Fruit fly (Drosophila melanogaster) whole organism, embryonic: ENCODE results near the gene CG14342.

Experiments used
- ATbp ChIP-seq: fragments of 200-800 bp; sonication (Bioruptor generic); optimal IDR thresholded peaks from 2 replicates; lab custom pipeline; 2017; ENCODE audit warnings: missing biosample characterization, mild to moderate bottlenecking, missing genetic modification characterization, missing genetic modification reagents
- B-H1 ChIP-seq: fragments of 200-800 bp; sonication (Bioruptor generic); IDR thresholded peaks from 3 replicates; pipeline ENCODE4 v1.3.6; 2022; ENCODE audit warnings: missing biosample characterization, missing genetic modification characterization
- CG10959 ChIP-seq: fragments of 200-800 bp; sonication (Bioruptor generic); IDR thresholded peaks from 2 replicates; pipeline ENCODE4 v1.3.6; 2022; ENCODE audit warnings: missing biosample characterization, missing genetic modification characterization
- CG12769 ChIP-seq: fragments of 200-800 bp; sonication (Bioruptor generic); optimal IDR thresholded peaks from 2 replicates; lab custom pipeline; 2019; ENCODE audit warnings: missing biosample characterization, mild to moderate bottlenecking, missing genetic modification characterization, moderate library complexity
- CG14050 ChIP-seq: fragments of 200-800 bp; sonication (Bioruptor generic); IDR thresholded peaks from 3 replicates; pipeline ENCODE4 v1.3.6; 2022; ENCODE audit warnings: missing biosample characterization, missing genetic modification characterization
- CG16815 ChIP-seq: fragments of 200-800 bp; sonication (Bioruptor generic); optimal IDR thresholded peaks from 3 replicates; lab custom pipeline; 2017; ENCODE audit warnings: missing biosample characterization, mild to moderate bottlenecking, missing genetic modification characterization
- CG18764 ChIP-seq: fragments of 200-800 bp; sonication (Bioruptor generic); optimal IDR thresholded peaks from 3 replicates; lab custom pipeline; 2016; ENCODE audit warnings: missing biosample characterization, missing genetic modification characterization
- CG3281 ChIP-seq: fragments of 200-800 bp; sonication (Bioruptor generic); optimal IDR thresholded peaks from 3 replicates; lab custom pipeline; 2017; ENCODE audit warnings: missing biosample characterization, mild to moderate bottlenecking, missing genetic modification characterization
- CG3726 ChIP-seq: fragments of 200-800 bp; sonication (Bioruptor generic); IDR thresholded peaks from 3 replicates; pipeline ENCODE4, ENCODE4 v1.3.6; 2022; ENCODE audit warnings: missing biosample characterization, missing genetic modification characterization
- CG4282 ChIP-seq: fragments of 200-800 bp; sonication (Bioruptor generic); optimal IDR thresholded peaks from 2 replicates; lab custom pipeline; 2016; ENCODE audit warnings: missing biosample characterization, missing genetic modification characterization
- CG4360 ChIP-seq: fragments of 200-800 bp; sonication (Bioruptor generic); IDR thresholded peaks from 2 replicates; pipeline ENCODE4 v1.3.6; 2022; ENCODE audit warnings: missing biosample characterization, missing genetic modification characterization
- CG4730 ChIP-seq: fragments of 200-800 bp; sonication (Bioruptor generic); IDR thresholded peaks from 2 replicates; pipeline ENCODE4 v1.3.6; 2022; ENCODE audit warnings: missing biosample characterization, missing genetic modification characterization
- CG6175 ChIP-seq: fragments of 200-800 bp; sonication (Bioruptor generic); IDR thresholded peaks from 3 replicates; pipeline ENCODE4 v1.3.6; 2022; ENCODE audit warnings: missing biosample characterization, missing genetic modification characterization
- CG6272 ChIP-seq: fragments of 200-800 bp; sonication (Bioruptor generic); IDR thresholded peaks from 2 replicates; pipeline ENCODE4 v1.3.6; 2022; ENCODE audit warnings: missing biosample characterization, missing genetic modification characterization
- CG7357 ChIP-seq: fragments of 200-800 bp; sonication (Bioruptor generic); IDR thresholded peaks from 3 replicates; pipeline ENCODE4 v1.3.6; 2022; ENCODE audit warnings: missing biosample characterization, missing genetic modification characterization
- CG9215 ChIP-seq: fragments of 200-800 bp; sonication (Bioruptor generic); IDR thresholded peaks from 2 replicates; pipeline ENCODE4 v1.3.6; 2022; ENCODE audit warnings: missing biosample characterization, missing genetic modification characterization
- CG9876 ChIP-seq: fragments of 200-800 bp; sonication (Bioruptor generic); optimal IDR thresholded peaks from 2 replicates; lab custom pipeline; 2016; ENCODE audit warnings: missing biosample characterization, missing genetic modification characterization
- CHES-1-like ChIP-seq: fragments of 200-800 bp; sonication (Bioruptor generic); optimal IDR thresholded peaks from 2 replicates; lab custom pipeline; 2016; ENCODE audit warnings: missing biosample characterization, missing genetic modification characterization
- D19B ChIP-seq: fragments of 200-800 bp; sonication (Bioruptor generic); optimal IDR thresholded peaks from 2 replicates; lab custom pipeline; 2017; ENCODE audit warnings: missing biosample characterization, mild to moderate bottlenecking, missing genetic modification characterization
- Deaf1 ChIP-seq: fragments of 200-800 bp; optimal IDR thresholded peaks from 3 replicates; lab custom pipeline; 2019; ENCODE audit warnings: missing biosample characterization, mild to moderate bottlenecking, missing genetic modification characterization, moderate library complexity
- Dll ChIP-seq: fragments of 200-800 bp; sonication (Bioruptor generic); IDR thresholded peaks from 4 replicates; pipeline ENCODE4 v1.3.6; 2022; ENCODE audit warnings: missing biosample characterization, missing genetic modification characterization; ENCODE audit not compliant: partially characterized antibody
- Fer1 ChIP-seq: fragments of 200-800 bp; sonication (Bioruptor generic); optimal IDR thresholded peaks from 2 replicates; lab custom pipeline; 2017; ENCODE audit warnings: missing biosample characterization, mild to moderate bottlenecking, missing genetic modification characterization
- H2.0 ChIP-seq: fragments of 200-800 bp; sonication (Bioruptor generic); IDR thresholded peaks from 2 replicates; pipeline ENCODE4 v1.3.6; 2022; ENCODE audit warnings: missing biosample characterization, missing genetic modification characterization
- HLH4C ChIP-seq: fragments of 200-800 bp; sonication (Bioruptor generic); IDR thresholded peaks from 3 replicates; pipeline ENCODE4 v1.3.6; 2022; ENCODE audit warnings: missing biosample characterization, missing genetic modification characterization; ENCODE audit not compliant: partially characterized antibody
- NC2α ChIP-seq: fragments of 200-800 bp; sonication (Bioruptor generic); optimal IDR thresholded peaks from 2 replicates; lab custom pipeline; 2016; ENCODE audit warnings: missing biosample characterization, missing genetic modification characterization
- NFAT ChIP-seq: fragments of 200-800 bp; sonication (Bioruptor generic); IDR thresholded peaks from 2 replicates; pipeline ENCODE4 v1.3.6; 2022; ENCODE audit warnings: missing biosample characterization, missing genetic modification characterization
- Neu2 ChIP-seq: fragments of 200-800 bp; sonication (Bioruptor generic); optimal IDR thresholded peaks from 3 replicates; lab custom pipeline; 2016; ENCODE audit warnings: missing biosample characterization, missing genetic modification characterization, borderline replicate concordance
- Optix ChIP-seq: fragments of 200-800 bp; sonication (Bioruptor generic); IDR thresholded peaks from 3 replicates; pipeline ENCODE4 v1.3.6; 2022; ENCODE audit warnings: missing biosample characterization, missing genetic modification characterization
- amos ChIP-seq: fragments of 200-800 bp; sonication (Bioruptor generic); IDR thresholded peaks from 2 replicates; pipeline ENCODE4 v1.3.6; 2022; ENCODE audit warnings: missing biosample characterization, missing genetic modification characterization; ENCODE audit not compliant: partially characterized antibody
- caup ChIP-seq: fragments of 200-800 bp; sonication (Bioruptor generic); optimal IDR thresholded peaks from 3 replicates; lab custom pipeline; 2017; ENCODE audit warnings: missing biosample characterization, mild to moderate bottlenecking, missing genetic modification characterization, moderate library complexity; ENCODE audit not compliant: severe bottlenecking
- croc ChIP-seq: fragments of 200-800 bp; sonication (Bioruptor generic); conservative IDR thresholded peaks from 3 replicates; pipeline ENCODE4 v1.3.6; 2022; ENCODE audit warnings: missing biosample characterization, missing genetic modification characterization
- crp ChIP-seq, 2 experiments: fragments of 200-800 bp; sonication (Bioruptor generic); optimal IDR thresholded peaks; 2 replicates in 1 of 2; 3 replicates in 1 of 2; lab custom pipeline; 2017; ENCODE audit warnings: missing biosample characterization in 2 of 2, missing genetic modification characterization in 2 of 2, mild to moderate bottlenecking in 1 of 2, moderate library complexity in 1 of 2
- emc ChIP-seq: fragments of 200-800 bp; sonication (Bioruptor generic); optimal IDR thresholded peaks from 2 replicates; lab custom pipeline; 2016; ENCODE audit warnings: missing biosample characterization, missing genetic modification characterization
- en ChIP-seq: fragments of 200-800 bp; sonication (Bioruptor generic); optimal IDR thresholded peaks from 2 replicates; lab custom pipeline; 2016; ENCODE audit warnings: missing biosample characterization, missing genetic modification characterization
- fu2 ChIP-seq: fragments of 200-800 bp; sonication (Bioruptor generic); optimal IDR thresholded peaks from 2 replicates; lab custom pipeline; 2016; ENCODE audit warnings: missing biosample characterization, missing genetic modification characterization
- gsb-n ChIP-seq: fragments of 200-800 bp; sonication (Bioruptor generic); optimal IDR thresholded peaks from 3 replicates; lab custom pipeline; 2018; ENCODE audit warnings: missing biosample characterization, mild to moderate bottlenecking, missing genetic modification characterization
- gt ChIP-seq: fragments of 200-800 bp; sonication (Bioruptor generic); IDR thresholded peaks from 2 replicates; pipeline ENCODE4 v1.3.6; 2022; ENCODE audit warnings: missing biosample characterization, missing genetic modification characterization
- insv ChIP-seq, 2 experiments: fragments of 200-800 bp; sonication (Bioruptor generic); optimal IDR thresholded peaks; 3 replicates each; lab custom pipeline; 2016 to 2018; ENCODE audit warnings: missing biosample characterization in 2 of 2, missing genetic modification characterization in 2 of 2
- lilli ChIP-seq: fragments of 200-800 bp; sonication (Bioruptor generic); optimal IDR thresholded peaks from 3 replicates; lab custom pipeline; 2016; ENCODE audit warnings: missing biosample characterization, missing genetic modification characterization
- lmd ChIP-seq: fragments of 200-800 bp; sonication (Bioruptor generic); IDR thresholded peaks from 2 replicates; pipeline ENCODE4 v1.3.6; 2022; ENCODE audit warnings: missing biosample characterization, missing genetic modification characterization
- odd ChIP-seq: fragments of 200-800 bp; sonication (Bioruptor generic); optimal IDR thresholded peaks from 2 replicates; lab custom pipeline; 2017; ENCODE audit warnings: missing biosample characterization, mild to moderate bottlenecking, missing genetic modification characterization
- p53 ChIP-seq: fragments of 200-800 bp; sonication (Bioruptor generic); optimal IDR thresholded peaks from 2 replicates; lab custom pipeline; 2016; ENCODE audit warnings: missing biosample characterization, missing genetic modification characterization
- pnt ChIP-seq: fragments of 200-800 bp; sonication (Bioruptor generic); optimal IDR thresholded peaks from 3 replicates; lab custom pipeline; 2016; ENCODE audit warnings: missing biosample characterization, missing genetic modification characterization
- prd ChIP-seq, 3 experiments: fragments of >200 bp in 2 of 3; fragments of 200-800 bp in 1 of 3; sonication (Bioruptor generic) in 1 of 3; optimal IDR thresholded peaks in 2 of 3; IDR thresholded peaks in 1 of 3; 2 replicates in 2 of 3; 3 replicates in 1 of 3; pipeline versions ENCODE4 v1.3.6 to Lab custom; 2017 to 2022; ENCODE audit warnings: missing biosample characterization in 1 of 3, missing genetic modification characterization in 1 of 3
- sima ChIP-seq: fragments of 200-800 bp; sonication (Bioruptor generic); optimal IDR thresholded peaks from 2 replicates; lab custom pipeline; 2016; ENCODE audit warnings: missing biosample characterization, missing genetic modification characterization
- slbo ChIP-seq: fragments of 200-800 bp; sonication (Bioruptor generic); IDR thresholded peaks from 2 replicates; pipeline ENCODE4 v1.3.6; 2022; ENCODE audit warnings: missing biosample characterization, missing genetic modification characterization
- stc ChIP-seq: fragments of 200-800 bp; sonication (Bioruptor generic); IDR thresholded peaks from 2 replicates; pipeline ENCODE4 v1.3.6; 2022; ENCODE audit warnings: missing biosample characterization, missing genetic modification characterization
- stwl ChIP-seq: fragments of 200-800 bp; sonication (Bioruptor generic); optimal IDR thresholded peaks from 3 replicates; lab custom pipeline; 2018; ENCODE audit warnings: missing biosample characterization, mild to moderate bottlenecking, missing genetic modification characterization, moderate library complexity
- trh ChIP-seq: fragments of 200-800 bp; sonication (Bioruptor generic); optimal IDR thresholded peaks from 2 replicates; lab custom pipeline; 2016; ENCODE audit warnings: missing biosample characterization, missing genetic modification characterization
- vnd ChIP-seq: fragments of 200-800 bp; sonication (Bioruptor generic); IDR thresholded peaks from 3 replicates; pipeline ENCODE4 v1.3.6; 2022; ENCODE audit warnings: missing biosample characterization, missing genetic modification characterization; ENCODE audit not compliant: partially characterized antibody
- yki ChIP-seq: fragments of >200 bp; optimal IDR thresholded peaks from 3 replicates; lab custom pipeline; 2018

Gene CG14342

dm6 chr2L:1207432-1207831 lies 3.4 kb downstream of the CG14342 start (continued):
- TF ChIP-seq CHES-1-like (GFP tag; lab: Kevin White, UChicago) (peak; percentile 7), CG4360 (GFP tag; lab: Robert Waterston, UW) (no peak), CG16815 (GFP tag; lab: Kevin White, UChicago) (peak; percentile 24), CG10959 (GFP tag; lab: Robert Waterston, UW) (0 out of 2 replicates have a peak, but pooled peaks have one; percentile 36), sima (GFP tag; lab: Kevin White, UChicago) (no peak), B-H1 (peak; percentile 42), CG4730 (no peak; the same call in 1 of the 2 replicates), trh (no peak), CG14050 (GFP tag; lab: Robert Waterston, UW) (peak; percentile 58; the same call in 2 of the 3 replicates), amos (no peak), CG4282 (GFP tag; lab: Kevin White, UChicago) (no peak), CG9215 (GFP tag; lab: Robert Waterston, UW) (peak; percentile 55), vnd (GFP tag; lab: Robert Waterston, UW) (no peak), lmd (GFP tag; lab: Robert Waterston, UW) (peak; percentile 70; the same call in 1 of the 2 replicates), H2.0 (GFP tag; lab: Robert Waterston, UW) (peak; percentile 59; the same call in 1 of the 2 replicates), CG6175 (GFP tag; lab: Robert Waterston, UW) (no peak), slbo (GFP tag; lab: Robert Waterston, UW) (peak; percentile 85), Optix (GFP tag; lab: Robert Waterston, UW) (peak; percentile 54; the same call in 1 of the 3 replicates), caup (GFP tag; lab: Kevin White, UChicago) (peak; percentile 51), insv (GFP tag; optimal IDR thresholded peaks at IDR 0.05; lab: Kevin White, UChicago) (no peak), ATbp (peak; percentile 62), CG9876 (no peak), crp (GFP tag; optimal IDR thresholded peaks at IDR 0.05; lab: Kevin White, UChicago) (no peak), fu2 (no peak), Dll (GFP tag; lab: Robert Waterston, UW) (no peak), CG3281 (GFP tag; lab: Kevin White, UChicago) (peak; percentile 55), CG12769 (peak; percentile 80), CG18764 (GFP tag; lab: Kevin White, UChicago) (no peak), NC2α (GFP tag; lab: Kevin White, UChicago) (no peak), CG3726 (GFP tag; lab: Robert Waterston, UW) (no peak), croc (0 out of 3 replicates have a peak, but pooled peaks have one; percentile 13), gsb-n (tag; lab: Kevin White, UChicago) (no peak), Deaf1 (tag; lab: Kevin White, UChicago) (no peak), p53 (GFP tag; lab: Kevin White, UChicago) (no peak), lilli (GFP tag; lab: Kevin White, UChicago) (peak; percentile 29), stc (GFP tag; lab: Robert Waterston, UW) (peak; percentile 66), CG6272 (GFP tag; lab: Robert Waterston, UW) (peak; percentile 28; the same call in 1 of the 2 replicates), en (GFP tag; lab: Kevin White, UChicago) (no peak), CG7357 (GFP tag; lab: Robert Waterston, UW) (peak; percentile 52; the same call in 1 of the 3 replicates), prd (optimal IDR thresholded peaks at IDR 0.05; lab: Kevin White, UChicago) (no peak), prd (GFP tag; IDR thresholded peaks at IDR 0.05; lab: Robert Waterston, UW) (peak; percentile 75), Neu2 (GFP tag; lab: Kevin White, UChicago) (no peak), stwl (tag; lab: Kevin White, UChicago) (no peak), emc (no peak), gt (GFP tag; lab: Robert Waterston, UW) (no peak), D19B (GFP tag; lab: Kevin White, UChicago) (no peak), odd (GFP tag; lab: Kevin White, UChicago) (peak; percentile 24), Fer1 (GFP tag; lab: Kevin White, UChicago) (peak; percentile 57), HLH4C (GFP tag; lab: Robert Waterston, UW) (no peak), yki (no peak), NFAT (GFP tag; lab: Robert Waterston, UW) (peak; percentile 51; the same call in 1 of the 2 replicates), pnt (GFP tag; lab: Kevin White, UChicago) (no peak)
